Worm (Caenorhabditis elegans) whole organism, L3 larva: Measurements from ENCODE around the gene sri-37.

Experiments used
- R02D3.7 ChIP-seq: fragments of 150-350 bp; optimal IDR thresholded peaks from 2 replicates; lab custom pipeline; 2014; ENCODE audit warnings: missing biosample characterization, missing genetic modification characterization
- ama-1 ChIP-seq: fragments of 150-350 bp; optimal IDR thresholded peaks from 2 replicates; lab custom pipeline; 2018
- ceh-16 ChIP-seq: sonication (generic microtip); optimal IDR thresholded peaks from 2 replicates; lab custom pipeline; 2017; ENCODE audit warnings: missing biosample characterization, missing genetic modification characterization
- ceh-9 ChIP-seq: sonication (generic microtip); optimal IDR thresholded peaks from 2 replicates; lab custom pipeline; 2018; ENCODE audit warnings: missing biosample characterization, missing genetic modification characterization
- egl-27 ChIP-seq: sonication (generic microtip); optimal IDR thresholded peaks from 4 replicates; lab custom pipeline; 2017; ENCODE audit warnings: missing biosample characterization, missing genetic modification reagents, missing genetic modification characterization
- egl-5 ChIP-seq: fragments of 150-350 bp; optimal IDR thresholded peaks from 2 replicates; lab custom pipeline; 2017; ENCODE audit warnings: missing biosample characterization, missing genetic modification reagents, missing genetic modification characterization, inconsistent platforms
- elt-1 ChIP-seq: fragments of 150-350 bp; optimal IDR thresholded peaks from 2 replicates; lab custom pipeline; 2014; ENCODE audit warnings: missing biosample characterization, missing genetic modification characterization
- elt-2 ChIP-seq: sonication (generic microtip); optimal IDR thresholded peaks from 2 replicates; lab custom pipeline; 2016; ENCODE audit warnings: missing genetic modification reagents, mild to moderate bottlenecking, missing genetic modification characterization, missing compliant biosample characterization
- elt-3 ChIP-seq, 3 experiments: fragments of 150-350 bp in 1 of 3; sonication (generic microtip) in 2 of 3; optimal IDR thresholded peaks; 2 replicates in 2 of 3; 4 replicates in 1 of 3; lab custom pipeline; 2014 to 2017; ENCODE audit warnings: missing biosample characterization in 3 of 3, missing genetic modification characterization in 3 of 3
- eor-1 ChIP-seq, 2 experiments: fragments of 150-350 bp; optimal IDR thresholded peaks; 2 replicates each; lab custom pipeline; 2014 to 2018; ENCODE audit warnings: missing biosample characterization in 2 of 2, missing genetic modification characterization in 2 of 2
- fkh-2 ChIP-seq: fragments of 150-350 bp; optimal IDR thresholded peaks from 2 replicates; lab custom pipeline; 2014; ENCODE audit warnings: missing biosample characterization, missing genetic modification reagents, missing genetic modification characterization
- fos-1 ChIP-seq: fragments of 150-350 bp; optimal IDR thresholded peaks from 2 replicates; lab custom pipeline; 2014; ENCODE audit warnings: missing biosample characterization, missing genetic modification characterization
- jun-1 ChIP-seq: fragments of 150-350 bp; optimal IDR thresholded peaks from 2 replicates; lab custom pipeline; 2014; ENCODE audit warnings: missing biosample characterization, missing genetic modification reagents, missing genetic modification characterization
- lin-15B ChIP-seq: fragments of 150-350 bp; optimal IDR thresholded peaks from 2 replicates; lab custom pipeline; 2014; ENCODE audit warnings: missing biosample characterization, missing genetic modification characterization
- lin-39 ChIP-seq: fragments of 150-350 bp; optimal IDR thresholded peaks from 2 replicates; lab custom pipeline; 2018; ENCODE audit warnings: missing biosample characterization, missing genetic modification reagents, missing genetic modification characterization
- lsy-12 ChIP-seq: sonication (generic microtip); optimal IDR thresholded peaks from 2 replicates; lab custom pipeline; 2016; ENCODE audit warnings: mild to moderate bottlenecking, missing genetic modification characterization, missing compliant biosample characterization
- mdl-1 ChIP-seq: fragments of 150-350 bp; optimal IDR thresholded peaks from 2 replicates; lab custom pipeline; 2014; ENCODE audit warnings: missing biosample characterization, missing genetic modification characterization
- nfya-1 ChIP-seq: sonication (generic microtip); optimal IDR thresholded peaks from 2 replicates; lab custom pipeline; 2017; ENCODE audit warnings: missing genetic modification characterization, mild to moderate bottlenecking, missing compliant biosample characterization, antibody characterized with exemption, moderate library complexity; ENCODE audit not compliant: insufficient read depth
- nhr-12 ChIP-seq: fragments of 150-350 bp; optimal IDR thresholded peaks from 2 replicates; lab custom pipeline; 2014; ENCODE audit warnings: missing biosample characterization, missing genetic modification characterization
- nhr-23 ChIP-seq: fragments of 150-350 bp; optimal IDR thresholded peaks from 2 replicates; lab custom pipeline; 2014; ENCODE audit warnings: missing biosample characterization, missing genetic modification reagents, missing genetic modification characterization
- nhr-237 ChIP-seq: fragments of 150-350 bp; optimal IDR thresholded peaks from 2 replicates; lab custom pipeline; 2014; ENCODE audit warnings: missing biosample characterization, missing genetic modification characterization
- nhr-25 ChIP-seq: sonication (generic microtip); optimal IDR thresholded peaks from 2 replicates; lab custom pipeline; 2017; ENCODE audit warnings: missing biosample characterization, missing genetic modification characterization
- nhr-28 ChIP-seq: fragments of 150-350 bp; optimal IDR thresholded peaks from 2 replicates; lab custom pipeline; 2014; ENCODE audit warnings: missing biosample characterization, missing genetic modification characterization
- nhr-43 ChIP-seq: sonication (generic microtip); optimal IDR thresholded peaks from 2 replicates; lab custom pipeline; 2016; ENCODE audit warnings: mild to moderate bottlenecking, missing genetic modification characterization, missing compliant biosample characterization; ENCODE audit not compliant: poor library complexity, severe bottlenecking
- nhr-67 ChIP-seq: fragments of 150-350 bp; optimal IDR thresholded peaks from 2 replicates; lab custom pipeline; 2014; ENCODE audit warnings: missing biosample characterization, missing genetic modification characterization
- nhr-76 ChIP-seq: fragments of 150-350 bp; sonication (generic microtip); optimal IDR thresholded peaks from 5 replicates; lab custom pipeline; 2014; ENCODE audit warnings: missing biosample characterization, missing genetic modification characterization
- nhr-77 ChIP-seq: fragments of 150-350 bp; optimal IDR thresholded peaks from 2 replicates; lab custom pipeline; 2014; ENCODE audit warnings: missing biosample characterization, missing genetic modification characterization
- pha-4 ChIP-seq: fragments of 150-350 bp; optimal IDR thresholded peaks from 2 replicates; lab custom pipeline; 2014; ENCODE audit warnings: missing biosample characterization, missing genetic modification reagents, missing genetic modification characterization
- pqm-1 ChIP-seq: fragments of 150-350 bp; optimal IDR thresholded peaks from 2 replicates; lab custom pipeline; 2017; ENCODE audit warnings: missing biosample characterization, missing genetic modification characterization, inconsistent platforms
- skn-1 ChIP-seq: fragments of 150-350 bp; optimal IDR thresholded peaks from 2 replicates; lab custom pipeline; 2014; ENCODE audit warnings: missing biosample characterization, missing genetic modification characterization
- snpc-4 ChIP-seq: fragments of 150-350 bp; optimal IDR thresholded peaks from 2 replicates; lab custom pipeline; 2014; ENCODE audit warnings: missing biosample characterization, missing genetic modification characterization
- tbx-2 ChIP-seq: sonication (generic microtip); optimal IDR thresholded peaks from 2 replicates; lab custom pipeline; 2016; ENCODE audit warnings: mild to moderate bottlenecking, missing genetic modification characterization, missing compliant biosample characterization
- unc-62 ChIP-seq: fragments of 150-350 bp; sonication (generic microtip); optimal IDR thresholded peaks from 4 replicates; lab custom pipeline; 2014; ENCODE audit warnings: missing biosample characterization, missing genetic modification reagents, missing genetic modification characterization
- ztf-11 ChIP-seq: fragments of 150-350 bp; optimal IDR thresholded peaks from 2 replicates; lab custom pipeline; 2014; ENCODE audit warnings: missing biosample characterization, missing genetic modification characterization
- ztf-4 ChIP-seq: fragments of 150-350 bp; optimal IDR thresholded peaks from 2 replicates; lab custom pipeline; 2014; ENCODE audit warnings: missing biosample characterization, missing genetic modification characterization

sri-37 gene

ce11 chrII:2628401-2628800 is 969 bp upstream of the sri-37 start:
- TF ChIP-seq nhr-23 (tag; lab: Kevin White, UChicago), result no peak
- TF ChIP-seq lin-39 (tag; lab: Kevin White, UChicago), result no peak
- TF ChIP-seq nhr-12 (tag; lab: Kevin White, UChicago), result no peak
- TF ChIP-seq nhr-76 (tag; lab: Kevin White, UChicago), result no peak
- no peak for TF ChIP-seq pha-4 (tag; lab: Kevin White, UChicago)
- TF ChIP-seq jun-1, result no peak
- TF ChIP-seq elt-1 (tag; lab: Kevin White, UChicago), result no peak
- no peak for TF ChIP-seq ceh-16 (tag; lab: Kevin White, UChicago)
- no peak for TF ChIP-seq unc-62
- no peak for TF ChIP-seq lin-15B (tag; lab: Kevin White, UChicago)
- no peak for TF ChIP-seq egl-5 (tag; lab: Kevin White, UChicago)
- no peak for TF ChIP-seq nfya-1
- no peak for TF ChIP-seq nhr-43 (tag; lab: Kevin White, UChicago)
- TF ChIP-seq fos-1, result no peak
- TF ChIP-seq ceh-9, result no peak
- TF ChIP-seq pqm-1 (tag; lab: Kevin White, UChicago), result no peak

ce11 chrII:2631169-2631568 is 1.8 kb downstream of the sri-37 start, which contains the start of gene D2062.1:
Gene D2062.1, plus strand, starts transcription at chrII:2631469.
- TF ChIP-seq nhr-237 (tag; lab: Kevin White, UChicago), result no peak
- TF ChIP-seq tbx-2 (tag; lab: Kevin White, UChicago), result no peak
- TF ChIP-seq nhr-23 (tag; lab: Kevin White, UChicago), result no peak
- no peak for TF ChIP-seq egl-27 (tag; lab: Kevin White, UChicago)
- TF ChIP-seq ceh-9, result no peak
- no peak for TF ChIP-seq ama-1 (lab: Kevin White, UChicago)
- no peak for TF ChIP-seq ztf-4
- TF ChIP-seq nhr-28, result no peak
- no peak for TF ChIP-seq ztf-11
- TF ChIP-seq nhr-12 (tag; lab: Kevin White, UChicago), result no peak
- no peak for TF ChIP-seq nhr-77
- no peak for TF ChIP-seq R02D3.7 (tag; lab: Kevin White, UChicago)
- no peak for TF ChIP-seq fkh-2 (tag; lab: Kevin White, UChicago)
- TF ChIP-seq elt-3 (tag; optimal IDR thresholded peaks at IDR 0.05; lab: Kevin White, UChicago), result no peak
- no peak for TF ChIP-seq elt-2 (tag; lab: Kevin White, UChicago)
- no peak for TF ChIP-seq lsy-12 (tag; lab: Kevin White, UChicago)
- no peak for TF ChIP-seq pha-4 (tag; lab: Kevin White, UChicago)
- TF ChIP-seq eor-1 (tag; optimal IDR thresholded peaks at IDR 0.05; lab: Kevin White, UChicago), result no peak
- TF ChIP-seq, all 47 proteins: peak for 0

ce11 chrII:2637359-2637758 is 8.0 kb downstream of the sri-37 start, which contains the start of gene F22E5.21:
Gene F22E5.21, minus strand, starts transcription at chrII:2637459.
- TF ChIP-seq ceh-9, result no peak
- TF ChIP-seq mdl-1, result no peak
- no peak for TF ChIP-seq ama-1 (lab: Kevin White, UChicago)
- TF ChIP-seq nhr-23 (tag; lab: Kevin White, UChicago), result no peak
- no peak for TF ChIP-seq nhr-25
- TF ChIP-seq nhr-28, result no peak
- no peak for TF ChIP-seq nhr-67 (tag; lab: Kevin White, UChicago)
- no peak for TF ChIP-seq pqm-1 (tag; lab: Kevin White, UChicago)
- TF ChIP-seq lsy-12 (tag; lab: Kevin White, UChicago), result no peak
- TF ChIP-seq egl-27 (tag; lab: Kevin White, UChicago), result no peak
- TF ChIP-seq elt-2 (tag; lab: Kevin White, UChicago), result no peak

ce11 chrII:2638062-2638461 is 8.7 kb downstream of the sri-37 start, which contains the start of gene F22E5.9:
Gene F22E5.9, plus strand, starts transcription at chrII:2638388.
- no peak for TF ChIP-seq ama-1 (lab: Kevin White, UChicago)
- TF ChIP-seq skn-1 (tag; lab: Kevin White, UChicago), result peak; percentile 52
- peak; percentile 32 for TF ChIP-seq pha-4 (tag; lab: Kevin White, UChicago)
- no peak for TF ChIP-seq snpc-4
